Worm (Caenorhabditis elegans): ENCODE results near the gene B0034.2.

The B0034.2 gene

ce11 chrII:5931109-5931508 is 13.1 kb downstream of the B0034.2 start:
- TF ChIP-seq tra-4 (tag; optimal IDR thresholded peaks at IDR 0.05) (no peak), sea-1 (GFP tag; conservative IDR thresholded peaks at IDR 0.05) (no peak), tbx-37 (GFP tag; conservative IDR thresholded peaks at IDR 0.05) (no peak), ama-1 (optimal IDR thresholded peaks at IDR 0.05) (no peak), F13C5.2 (tag; optimal IDR thresholded peaks at IDR 0.05) (no peak), aly-1 (tag; optimal IDR thresholded peaks at IDR 0.05) (no peak), ceh-13 (GFP tag; optimal IDR thresholded peaks at IDR 0.05) (no peak), hmg-4 (GFP tag; optimal IDR thresholded peaks at IDR 0.05) (no peak), ceh-36 (tag; optimal IDR thresholded peaks at IDR 0.05) (no peak), B0310.2 (tag; optimal IDR thresholded peaks at IDR 0.05) (no peak), hmbx-1 (tag; optimal IDR thresholded peaks at IDR 0.05) (no peak), scrt-1 (GFP tag; IDR thresholded peaks at IDR 0.05) (no peak)

DNA sequence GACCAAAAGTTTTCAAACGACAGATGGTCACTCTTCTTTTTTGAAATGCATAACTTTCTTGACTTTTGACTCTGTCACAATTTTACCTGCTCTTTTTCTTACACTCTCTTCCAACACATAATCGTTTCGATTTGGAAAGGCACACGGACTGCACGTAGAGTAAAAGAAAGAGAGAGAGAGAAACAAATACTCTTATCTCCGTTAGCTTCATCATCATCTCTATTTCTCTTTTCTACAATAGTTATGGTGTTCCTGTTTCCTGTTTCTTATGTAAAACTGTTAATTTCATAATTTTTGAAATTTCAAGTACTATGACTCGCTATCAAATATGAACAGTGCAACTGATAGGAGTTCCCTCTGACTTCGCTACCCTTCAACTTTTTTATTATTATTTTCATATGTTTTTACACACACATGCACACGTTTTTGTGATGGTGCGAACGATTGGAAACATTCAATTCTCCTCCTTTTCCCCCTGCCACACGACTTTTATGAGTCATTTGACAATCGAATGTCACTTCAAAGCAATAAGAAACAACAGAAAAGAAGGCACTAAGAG is 14.0 kb downstream of the B0034.2 start:
- TF ChIP-seq hmg-4 (GFP tag; optimal IDR thresholded peaks at IDR 0.05), result no peak
- TF ChIP-seq aly-1 (tag; optimal IDR thresholded peaks at IDR 0.05), result no peak
- TF ChIP-seq B0310.2 (tag; optimal IDR thresholded peaks at IDR 0.05), result no peak
- TF ChIP-seq tbx-37 (GFP tag; conservative IDR thresholded peaks at IDR 0.05), result no peak
- TF ChIP-seq flt-1 (GFP tag; IDR thresholded peaks at IDR 0.05), result no peak
- no peak for TF ChIP-seq F13C5.2 (tag; optimal IDR thresholded peaks at IDR 0.05)
- TF ChIP-seq tra-4 (tag; optimal IDR thresholded peaks at IDR 0.05), result no peak
- TF ChIP-seq scrt-1 (GFP tag; IDR thresholded peaks at IDR 0.05), result no peak
- TF ChIP-seq ceh-36 (tag; optimal IDR thresholded peaks at IDR 0.05), result no peak
- no peak for TF ChIP-seq ama-1 (optimal IDR thresholded peaks at IDR 0.05)
- no peak for TF ChIP-seq hmbx-1 (tag; optimal IDR thresholded peaks at IDR 0.05)
- no peak for TF ChIP-seq tbx-11 (GFP tag; IDR thresholded peaks at IDR 0.05)
- no peak for TF ChIP-seq pes-1 (GFP tag; IDR thresholded peaks at IDR 0.05)
- TF ChIP-seq sea-1 (GFP tag; conservative IDR thresholded peaks at IDR 0.05), result no peak
- no peak for TF ChIP-seq hnd-1 (tag; optimal IDR thresholded peaks at IDR 0.05)
- no peak for TF ChIP-seq ets-7 (tag; optimal IDR thresholded peaks at IDR 0.05)
- TF ChIP-seq ceh-13 (GFP tag; optimal IDR thresholded peaks at IDR 0.05), result no peak

- TF ChIP-seq B0310.2 (tag; optimal IDR thresholded peaks at IDR 0.05), result no peak
- TF ChIP-seq hmbx-1 (tag; optimal IDR thresholded peaks at IDR 0.05), result no peak
- TF ChIP-seq tbx-37 (GFP tag; conservative IDR thresholded peaks at IDR 0.05), result no peak
Measured at ce11 chrII:5928502-5928901, 15.7 kb downstream of the B0034.2 start, which contains the start of gene egl-44. TSS of gene egl-44 (plus strand) at chrII:5928802.

DNA sequence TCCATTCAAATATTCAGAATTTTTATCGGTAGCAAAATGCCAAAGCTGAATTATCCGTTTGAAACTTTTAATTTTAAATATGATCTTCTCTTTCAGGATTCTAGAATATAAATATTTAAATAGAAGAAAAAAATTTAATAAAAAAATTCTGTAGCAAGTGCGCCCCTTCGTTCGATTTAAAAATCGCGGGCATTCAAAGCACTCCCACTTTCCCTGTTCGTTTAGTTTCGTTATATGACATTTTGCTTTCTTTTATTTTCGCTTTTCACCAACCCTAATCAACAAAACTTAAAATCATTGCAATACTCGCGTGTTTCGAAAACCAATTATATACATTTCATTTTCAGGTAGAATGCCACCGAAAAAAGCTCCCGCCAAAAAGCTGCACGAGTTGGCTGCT is 22.5 kb downstream of the B0034.2 start, which contains the start of gene vrk-1:
Gene vrk-1 (plus strand): TSS at position 348 of the 400 bp plus-strand sequence.
- TF ChIP-seq ama-1 (optimal IDR thresholded peaks at IDR 0.05) (no peak), aly-1 (tag; optimal IDR thresholded peaks at IDR 0.05) (no peak), flt-1 (GFP tag; IDR thresholded peaks at IDR 0.05) (no peak), ets-7 (tag; optimal IDR thresholded peaks at IDR 0.05) (no peak), tbx-37 (GFP tag; conservative IDR thresholded peaks at IDR 0.05) (no peak), pes-1 (GFP tag; IDR thresholded peaks at IDR 0.05) (no peak), hmbx-1 (tag; optimal IDR thresholded peaks at IDR 0.05) (no peak), sea-1 (GFP tag; conservative IDR thresholded peaks at IDR 0.05) (no peak), tra-4 (tag; optimal IDR thresholded peaks at IDR 0.05) (no peak), hnd-1 (tag; optimal IDR thresholded peaks at IDR 0.05) (no peak), tbx-11 (GFP tag; IDR thresholded peaks at IDR 0.05) (no peak), ceh-36 (tag; optimal IDR thresholded peaks at IDR 0.05) (no peak), ceh-13 (GFP tag; optimal IDR thresholded peaks at IDR 0.05) (no peak), scrt-1 (GFP tag; IDR thresholded peaks at IDR 0.05) (no peak), F13C5.2 (tag; optimal IDR thresholded peaks at IDR 0.05) (no peak), hmg-4 (GFP tag; optimal IDR thresholded peaks at IDR 0.05) (no peak), B0310.2 (tag; optimal IDR thresholded peaks at IDR 0.05) (no peak)

ce11 chrII:5918149-5918697 is 25.9 kb downstream of the B0034.2 start, which contains the start of gene ptp-2:
TSS of gene ptp-2 (plus strand) at chrII:5918647.
- no peak for TF ChIP-seq hmbx-1 (tag; optimal IDR thresholded peaks at IDR 0.05)
- TF ChIP-seq sea-1 (GFP tag; conservative IDR thresholded peaks at IDR 0.05), result no peak
- TF ChIP-seq ama-1 (optimal IDR thresholded peaks at IDR 0.05), result no peak
- no peak for TF ChIP-seq flt-1 (GFP tag; IDR thresholded peaks at IDR 0.05)
- TF ChIP-seq scrt-1 (GFP tag; IDR thresholded peaks at IDR 0.05), result no peak
- TF ChIP-seq B0310.2 (tag; optimal IDR thresholded peaks at IDR 0.05), result no peak
- no peak for TF ChIP-seq ceh-36 (tag; optimal IDR thresholded peaks at IDR 0.05)
- no peak for TF ChIP-seq ets-7 (tag; optimal IDR thresholded peaks at IDR 0.05)
- TF ChIP-seq hmg-4 (GFP tag; optimal IDR thresholded peaks at IDR 0.05), result no peak

DNA sequence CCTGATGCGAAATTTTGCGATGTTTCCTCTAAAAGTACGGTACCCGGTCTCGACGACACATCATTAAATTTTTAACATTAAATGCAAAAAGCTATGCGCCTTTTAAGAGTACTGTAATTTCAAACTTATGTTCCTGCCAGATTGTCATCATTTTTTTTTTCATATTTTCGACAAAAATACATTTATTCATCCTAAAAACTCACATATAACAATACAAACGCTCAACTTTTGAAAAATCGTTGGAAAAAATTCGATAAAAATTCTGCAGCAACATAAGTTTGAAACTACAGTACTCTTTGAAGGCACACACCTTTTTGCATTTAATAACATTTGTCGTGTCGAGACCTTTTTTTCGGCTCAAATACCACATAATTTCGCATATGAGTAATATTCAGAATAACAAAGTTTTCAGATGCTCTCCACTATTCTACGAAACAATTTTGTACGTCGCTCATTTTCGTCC is 27.1 kb downstream of the B0034.2 start, which contains the start of gene frh-1:
Gene frh-1 (plus strand): TSS at position 413 of the 463 bp plus-strand sequence.
- no peak for TF ChIP-seq ets-7 (tag; optimal IDR thresholded peaks at IDR 0.05)
- no peak for TF ChIP-seq F13C5.2 (tag; optimal IDR thresholded peaks at IDR 0.05)
- no peak for TF ChIP-seq ceh-13 (GFP tag; optimal IDR thresholded peaks at IDR 0.05)
- no peak for TF ChIP-seq aly-1 (tag; optimal IDR thresholded peaks at IDR 0.05)
- TF ChIP-seq tra-4 (tag; optimal IDR thresholded peaks at IDR 0.05), result no peak
- TF ChIP-seq hnd-1 (tag; optimal IDR thresholded peaks at IDR 0.05), result no peak
- TF ChIP-seq scrt-1 (GFP tag; IDR thresholded peaks at IDR 0.05), result no peak
- no peak for TF ChIP-seq B0310.2 (tag; optimal IDR thresholded peaks at IDR 0.05)
- no peak for TF ChIP-seq tbx-37 (GFP tag; conservative IDR thresholded peaks at IDR 0.05)
- TF ChIP-seq hmg-4 (GFP tag; optimal IDR thresholded peaks at IDR 0.05), result no peak
- no peak for TF ChIP-seq flt-1 (GFP tag; IDR thresholded peaks at IDR 0.05)

ce11 chrII:5913897-5914296 is 30.3 kb downstream of the B0034.2 start:
- TF ChIP-seq aly-1 (tag; optimal IDR thresholded peaks at IDR 0.05) (no peak), sea-1 (GFP tag; conservative IDR thresholded peaks at IDR 0.05) (no peak), tbx-11 (GFP tag; IDR thresholded peaks at IDR 0.05) (no peak), ceh-36 (tag; optimal IDR thresholded peaks at IDR 0.05) (no peak), hnd-1 (tag; optimal IDR thresholded peaks at IDR 0.05) (no peak), flt-1 (GFP tag; IDR thresholded peaks at IDR 0.05) (no peak), tbx-37 (GFP tag; conservative IDR thresholded peaks at IDR 0.05) (no peak)
